Worm (Caenorhabditis elegans): ENCODE measurements around the gene C25F9.13.

The C25F9.13 gene

DNA sequence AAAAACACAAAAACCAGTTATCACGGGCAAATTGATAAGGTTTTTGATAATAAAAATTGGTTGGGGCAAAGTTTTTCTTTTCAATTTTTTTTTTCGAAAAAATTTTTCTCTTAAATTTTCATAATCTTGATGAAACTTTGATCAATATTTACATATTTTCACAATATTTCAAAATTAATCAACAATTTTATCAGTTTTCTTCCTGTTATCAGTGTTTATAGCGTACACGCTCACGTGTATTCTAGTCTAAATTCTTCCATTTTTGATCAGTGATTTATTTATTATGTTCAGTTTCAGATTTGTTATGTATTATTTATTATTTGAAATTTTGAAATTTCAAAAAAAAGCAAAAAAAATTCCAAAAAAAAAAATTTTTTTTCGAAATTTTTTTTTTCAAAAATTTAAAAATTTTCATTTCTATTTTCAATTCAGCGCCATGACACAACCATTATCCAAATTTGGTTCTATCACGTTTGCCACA lies 21.7 kb downstream of the C25F9.13 start, which contains the start of gene nceh-1 (continued):
- TF ChIP-seq sdz-38 (tag; optimal IDR thresholded peaks at IDR 0.05), result no peak
- TF ChIP-seq zim-3 (tag; optimal IDR thresholded peaks at IDR 0.05), result no peak
- no peak for TF ChIP-seq ets-4 (GFP tag; optimal IDR thresholded peaks at IDR 0.05)
- TF ChIP-seq ama-1 (optimal IDR thresholded peaks at IDR 0.05), result no peak
- TF ChIP-seq ama-1 (GFP tag; optimal IDR thresholded peaks at IDR 0.05), result no peak

DNA sequence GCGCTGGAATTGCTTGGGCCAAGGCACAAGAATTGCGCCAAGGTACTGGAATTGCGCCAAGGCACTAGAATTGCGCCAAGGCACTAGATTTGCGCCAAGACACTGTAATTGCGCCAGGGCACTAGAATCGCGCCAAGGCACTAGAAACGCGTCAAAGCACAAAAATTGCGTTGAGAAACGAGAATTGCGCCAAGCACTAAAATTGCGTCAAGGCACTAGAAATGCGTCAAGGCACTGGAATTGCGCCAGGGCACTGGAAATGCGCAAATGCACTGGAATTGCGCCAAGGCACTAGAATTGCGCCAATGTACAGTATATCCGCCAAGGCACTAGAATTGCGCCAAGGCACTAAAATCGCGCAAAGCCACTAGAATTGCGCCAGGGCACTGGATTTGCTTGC lies 27.0 kb downstream of the C25F9.13 start:
- TF ChIP-seq rcor-1 (GFP tag; IDR thresholded peaks at IDR 0.05), result no peak
- TF ChIP-seq madf-10 (tag; optimal IDR thresholded peaks at IDR 0.05), result no peak
- TF ChIP-seq nfya-2 (GFP tag; IDR thresholded peaks at IDR 0.05), result no peak
- no peak for TF ChIP-seq aptf-2 (GFP tag; conservative IDR thresholded peaks at IDR 0.05)
- TF ChIP-seq T26A5.8 (tag; optimal IDR thresholded peaks at IDR 0.05), result no peak
- TF ChIP-seq ztf-18 (tag; optimal IDR thresholded peaks at IDR 0.05), result peak; percentile 53
- TF ChIP-seq snpc-1.3 (tag; optimal IDR thresholded peaks at IDR 0.05; ENCODE audit: insufficient read depth), result no peak

DNA sequence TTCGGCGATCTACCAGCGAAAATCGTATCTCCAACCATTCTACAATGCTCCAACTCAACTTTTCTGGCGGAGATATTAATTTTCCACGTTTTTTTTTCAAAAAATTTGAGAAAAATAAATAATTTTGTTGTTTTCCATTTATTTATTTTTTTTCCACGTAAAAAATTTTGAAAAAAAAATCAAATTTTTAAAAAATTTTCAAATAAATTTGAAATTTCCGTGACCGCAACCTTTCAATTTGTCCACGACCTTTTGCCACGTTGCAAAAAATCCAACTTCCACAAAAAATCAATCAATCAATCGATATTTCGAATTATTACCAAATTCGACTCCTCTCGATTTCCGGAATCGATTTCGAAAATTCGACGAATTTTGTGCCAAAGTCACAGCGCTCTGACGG lies 27.5 kb downstream of the C25F9.13 start, which contains the start of gene Y43F8A.2:
Gene Y43F8A.2, plus strand, starts transcription at position 301 of the 400 bp plus-strand sequence.
- no peak for TF ChIP-seq nfya-1 (tag; optimal IDR thresholded peaks at IDR 0.05; ENCODE audit: borderline replicate concordance, insufficient read depth)
- no peak for TF ChIP-seq F10E7.11 (tag; optimal IDR thresholded peaks at IDR 0.05)
- TF ChIP-seq lin-54 (GFP tag; optimal IDR thresholded peaks at IDR 0.05), result no peak
- no peak for TF ChIP-seq mcd-1 (GFP tag; IDR thresholded peaks at IDR 0.05)
- TF ChIP-seq xnd-1 (tag; optimal IDR thresholded peaks at IDR 0.05), result no peak
- TF ChIP-seq nhr-90 (tag; optimal IDR thresholded peaks at IDR 0.05), result no peak
- no peak for TF ChIP-seq chd-7 (tag; optimal IDR thresholded peaks at IDR 0.05)
- TF ChIP-seq F57A8.1 (GFP tag; optimal IDR thresholded peaks at IDR 0.05), result no peak
- TF ChIP-seq tbx-9 (tag; optimal IDR thresholded peaks at IDR 0.05; ENCODE audit: borderline replicate concordance), result no peak
- TF ChIP-seq ZK185.1 (tag; optimal IDR thresholded peaks at IDR 0.05; ENCODE audit: poor library complexity, severe bottlenecking), result no peak
- TF ChIP-seq ceh-58 (GFP tag; IDR thresholded peaks at IDR 0.05), result no peak
- TF ChIP-seq him-1 (tag; optimal IDR thresholded peaks at IDR 0.05), result no peak
- TF ChIP-seq zim-3 (tag; optimal IDR thresholded peaks at IDR 0.05), result no peak
- no peak for TF ChIP-seq madf-8 (GFP tag; conservative IDR thresholded peaks at IDR 0.05)
- no peak for TF ChIP-seq ztf-3 (GFP tag; optimal IDR thresholded peaks at IDR 0.05)
- no peak for TF ChIP-seq F37B4.10 (GFP tag; IDR thresholded peaks at IDR 0.05)
- no peak for TF ChIP-seq Y53F4B.3 (GFP tag; IDR thresholded peaks at IDR 0.05)
- no peak for TF ChIP-seq F52B5.7 (tag; optimal IDR thresholded peaks at IDR 0.05)
- TF ChIP-seq rcor-1 (GFP tag; IDR thresholded peaks at IDR 0.05), result no peak

DNA sequence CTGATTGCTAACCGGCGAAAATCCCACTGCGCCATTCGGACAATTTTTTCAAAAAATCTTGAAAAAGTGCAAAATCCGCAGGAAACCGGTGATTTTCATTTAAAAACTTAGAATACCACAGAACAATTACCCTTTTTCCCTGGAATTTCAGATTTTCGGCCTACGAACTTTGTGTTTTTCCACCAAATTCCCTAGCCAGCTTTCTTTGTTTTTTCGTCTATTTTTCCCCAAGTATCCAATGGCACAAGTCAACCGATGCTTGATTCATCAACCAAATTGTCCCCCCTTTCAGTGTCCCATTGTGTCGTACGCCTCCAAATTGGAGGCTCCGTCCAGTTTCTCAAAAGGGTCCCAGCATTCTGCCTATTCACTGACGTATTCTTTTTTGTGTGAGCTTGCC lies 28.6 kb downstream of the C25F9.13 start, which contains the start of gene Y43F8A.1:
Gene Y43F8A.1, plus strand, starts transcription at position 301 of the 400 bp plus-strand sequence.
- no peak for TF ChIP-seq B0019.2 (GFP tag; conservative IDR thresholded peaks at IDR 0.05)
- TF ChIP-seq ceh-79 (tag; optimal IDR thresholded peaks at IDR 0.05), result no peak
- no peak for TF ChIP-seq let-607 (tag; optimal IDR thresholded peaks at IDR 0.05)
- TF ChIP-seq ceh-27 (GFP tag; optimal IDR thresholded peaks at IDR 0.05), result no peak
- TF ChIP-seq nhr-90 (tag; optimal IDR thresholded peaks at IDR 0.05), result no peak

DNA sequence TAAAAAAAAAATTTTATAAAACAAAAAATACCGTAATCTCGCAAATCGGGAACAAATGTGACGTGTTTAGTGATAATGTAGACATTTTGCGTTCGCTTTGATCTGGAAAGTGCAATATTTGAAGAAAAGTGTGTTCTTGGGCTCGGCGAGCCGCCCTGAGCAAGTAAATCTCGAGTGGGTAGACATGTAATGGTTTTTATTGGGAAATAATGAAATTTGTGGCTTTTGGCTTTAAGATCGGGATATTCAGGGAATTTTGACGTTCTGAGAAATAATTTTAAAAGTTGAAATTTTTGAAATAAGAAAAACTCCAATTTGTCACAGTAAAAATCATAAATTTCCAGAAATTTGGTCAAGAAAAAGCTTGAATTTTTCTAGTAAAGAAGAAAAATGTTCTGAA lies 36.2 kb downstream of the C25F9.13 start, which contains the start of gene C14B4.2:
Gene C14B4.2, minus strand, starts transcription at position 101 of the 400 bp plus-strand sequence.
- TF ChIP-seq rpc-1 (optimal IDR thresholded peaks at IDR 0.05), result no peak
- no peak for TF ChIP-seq rpc-1 (tag; optimal IDR thresholded peaks at IDR 0.05)
- no peak for TF ChIP-seq ztf-26 (tag; optimal IDR thresholded peaks at IDR 0.05)
- TF ChIP-seq ceh-79 (tag; optimal IDR thresholded peaks at IDR 0.05), result no peak

All from whole organism, young adult.